Worm (Caenorhabditis elegans): ENCODE data around the gene B0001.2.
A peak's percentile ranks its signal among the peaks of the same experiment; 100 is the strongest.

B0001.2 gene

DNA sequence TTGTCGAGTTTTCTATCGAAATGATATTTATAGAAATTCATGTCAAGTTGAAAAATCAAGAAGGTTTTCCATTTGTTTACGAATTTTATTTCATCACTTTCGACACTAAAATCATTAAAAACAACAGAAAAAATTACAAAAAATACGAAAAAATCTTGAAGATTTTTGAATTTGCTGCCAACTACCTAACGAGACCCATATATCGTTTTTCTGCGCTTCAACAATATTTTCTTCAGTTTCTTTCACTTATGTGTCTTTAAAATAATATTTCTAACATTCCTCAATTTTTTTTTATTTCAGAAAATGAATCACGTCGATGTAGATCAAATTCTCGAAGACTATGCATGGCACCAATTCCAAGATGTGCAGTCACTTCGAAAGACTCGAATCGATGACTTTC lies 21.6 kb downstream of the B0001.2 start, which contains the start of gene lin-24:
lin-24 (plus strand) TSS at position 301 of the 400 bp plus-strand sequence.
- TF ChIP-seq lin-35 (GFP tag; optimal IDR thresholded peaks at IDR 0.05) (no peak), efl-1 (optimal IDR thresholded peaks at IDR 0.05) (no peak), efl-1 (GFP tag; optimal IDR thresholded peaks at IDR 0.05 in 1 of 2) (peak in 1 of 2 experiments; percentile 11)

DNA sequence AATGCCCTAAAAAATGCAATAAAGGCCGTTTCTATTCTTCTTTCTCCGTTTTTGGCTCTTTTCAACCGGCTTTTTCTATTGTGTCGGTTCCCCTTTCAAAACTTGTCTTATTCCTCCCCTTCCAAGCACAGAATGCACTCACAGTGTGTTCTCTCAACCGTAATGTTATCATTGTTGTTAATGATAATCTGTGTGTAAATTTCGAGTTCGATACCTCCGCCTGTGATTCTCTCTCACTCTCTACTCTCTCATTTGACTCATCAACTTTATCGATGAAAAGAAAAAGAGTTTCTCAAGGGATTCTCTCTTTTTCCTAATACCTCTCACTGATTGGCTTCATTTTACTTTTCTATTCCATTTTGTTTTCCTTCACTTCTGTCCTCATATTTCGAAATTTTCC lies 22.1 kb downstream of the B0001.2 start:
- TF ChIP-seq lsy-2 (tag; optimal IDR thresholded peaks at IDR 0.05) (peak in 1 of 2 experiments; percentile 9), aly-2 (tag; optimal IDR thresholded peaks at IDR 0.05) (no peak), nhr-20 (tag; optimal IDR thresholded peaks at IDR 0.05) (no peak), lin-39 (tag; optimal IDR thresholded peaks at IDR 0.05) (no peak), nhr-11 (tag; optimal IDR thresholded peaks at IDR 0.05) (no peak), sox-4 (tag; optimal IDR thresholded peaks at IDR 0.05) (no peak), lin-15B (tag; optimal IDR thresholded peaks at IDR 0.05) (no peak), mep-1 (tag; optimal IDR thresholded peaks at IDR 0.05) (peak; percentile 23), ces-1 (GFP tag; optimal IDR thresholded peaks at IDR 0.05) (no peak), pax-3 (tag; optimal IDR thresholded peaks at IDR 0.05) (no peak), sup-37 (GFP tag; optimal IDR thresholded peaks at IDR 0.05) (no peak), xbp-1 (tag; optimal IDR thresholded peaks at IDR 0.05) (no peak), pag-3 (tag; optimal IDR thresholded peaks at IDR 0.05; ENCODE audit: borderline replicate concordance, insufficient read depth) (no peak), mdl-1 (tag; optimal IDR thresholded peaks at IDR 0.05) (no peak), fkh-10 (GFP tag; optimal IDR thresholded peaks at IDR 0.05) (no peak), grh-1 (GFP tag; IDR thresholded peaks at IDR 0.05) (no peak), lin-14 (GFP tag; optimal IDR thresholded peaks at IDR 0.05) (peak; percentile 23), vab-15 (tag; optimal IDR thresholded peaks at IDR 0.05) (no peak), snu-23 (GFP tag; optimal IDR thresholded peaks at IDR 0.05) (no peak), nhr-85 (tag) (peak; percentile 14), Y116A8C.19 (tag; optimal IDR thresholded peaks at IDR 0.05; ENCODE audit: borderline replicate concordance) (no peak), dpl-1 (GFP tag; optimal IDR thresholded peaks at IDR 0.05) (no peak), ceh-88 (GFP tag; IDR thresholded peaks at IDR 0.05) (no peak), nhr-47 (tag; optimal IDR thresholded peaks at IDR 0.05) (peak; percentile 16)

DNA sequence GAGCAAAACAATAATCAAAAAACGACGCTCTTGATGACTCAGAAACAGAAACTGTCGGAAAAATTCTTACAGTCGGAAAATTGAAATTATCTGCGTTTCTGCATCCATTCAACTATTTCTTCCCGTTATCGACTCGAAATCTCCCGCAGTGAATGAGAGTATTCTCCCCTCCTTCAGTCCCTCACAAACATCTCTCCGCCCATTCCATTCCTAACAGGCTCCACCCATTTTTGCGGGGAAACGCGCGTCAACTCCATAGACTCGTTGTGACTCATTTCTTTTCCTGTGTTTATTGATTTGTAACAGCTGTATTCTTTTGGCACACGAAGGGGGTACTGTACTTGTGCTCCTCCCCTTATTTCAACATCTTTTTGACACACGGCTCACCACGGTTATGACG lies 22.9 kb downstream of the B0001.2 start:
- TF ChIP-seq ceh-82 (tag; optimal IDR thresholded peaks at IDR 0.05) (peak in 1 of 3 experiments; percentile 10), mdl-1 (tag; optimal IDR thresholded peaks at IDR 0.05) (peak in 1 of 2 experiments; percentile 26), lin-14 (GFP tag; optimal IDR thresholded peaks at IDR 0.05) (peak; percentile 60), lsy-2 (tag; optimal IDR thresholded peaks at IDR 0.05) (peak in 1 of 2 experiments; percentile 48), blmp-1 (tag; optimal IDR thresholded peaks at IDR 0.05) (no peak), nhr-85 (tag) (peak; percentile 60), efl-1 (optimal IDR thresholded peaks at IDR 0.05) (no peak), efl-1 (GFP tag; optimal IDR thresholded peaks at IDR 0.05 in 1 of 2) (peak in 1 of 2 experiments; percentile 76), unc-98 (GFP tag; IDR thresholded peaks at IDR 0.05) (no peak)

DNA sequence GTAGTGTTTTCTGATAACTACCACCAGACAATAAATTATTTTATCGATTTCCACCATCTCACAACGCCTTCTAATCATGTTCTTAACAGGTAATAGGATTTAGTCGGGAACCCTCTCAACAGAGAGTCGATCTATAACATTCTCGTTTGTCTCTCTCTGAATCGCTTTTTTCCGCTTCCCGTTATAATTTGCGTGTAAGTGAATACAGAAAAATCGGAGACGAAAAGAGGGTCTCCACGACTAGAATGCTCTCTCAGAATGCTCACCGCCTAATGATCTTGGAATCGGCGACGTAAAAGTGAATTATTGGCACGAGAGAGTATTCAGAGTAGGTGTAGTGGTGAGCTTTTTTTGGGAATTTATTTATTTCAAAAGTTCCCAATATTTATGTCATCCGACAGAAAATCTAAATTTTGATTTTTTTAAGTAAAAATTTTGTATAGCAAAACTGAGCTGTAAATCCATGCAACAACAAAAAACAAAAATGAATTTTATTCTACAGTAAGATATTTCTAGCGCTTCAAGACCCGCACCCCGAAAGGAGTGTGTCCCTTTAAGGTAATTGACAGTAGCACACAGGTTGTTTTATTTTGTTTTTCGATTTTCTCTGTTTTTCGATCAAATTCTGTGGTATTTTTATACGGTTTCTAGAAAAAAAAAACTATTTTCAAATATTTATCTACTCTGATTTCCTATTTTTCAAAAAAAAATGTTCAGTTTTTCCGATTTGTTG lies 23.9 kb downstream of the B0001.2 start:
- TF ChIP-seq ceh-90 (tag; optimal IDR thresholded peaks at IDR 0.05) (no peak), mep-1 (tag; optimal IDR thresholded peaks at IDR 0.05) (peak; percentile 2), nhr-47 (tag; optimal IDR thresholded peaks at IDR 0.05) (peak; percentile 27), nhr-71 (tag; optimal IDR thresholded peaks at IDR 0.05) (peak; percentile 26), lin-14 (GFP tag; optimal IDR thresholded peaks at IDR 0.05) (peak; percentile 51), fkh-8 (tag; optimal IDR thresholded peaks at IDR 0.05) (peak; percentile 55), tlp-1 (tag; optimal IDR thresholded peaks at IDR 0.05) (no peak)

Measured in whole organism, L1 larva.